Worm (Caenorhabditis elegans) whole organism, young adult: ENCODE measurements around the gene Y51A2D.8.

ENCODE experiments used
- F49E8.2 ChIP-seq: sonication (generic microtip); optimal IDR thresholded peaks from 3 replicates; lab custom pipeline; 2017; ENCODE audit warnings: missing genetic modification characterization, mild to moderate bottlenecking, missing compliant biosample characterization, antibody characterized with exemption, moderate library complexity; ENCODE audit not compliant: insufficient read depth
- ama-1 ChIP-seq, 3 experiments: fragments of 150-350 bp in 1 of 3; sonication (generic microtip) in 2 of 3; optimal IDR thresholded peaks; 2 replicates each; lab custom pipeline; 2014 to 2018; ENCODE audit warnings: missing biosample characterization in 2 of 3, missing genetic modification characterization in 2 of 3, missing genetic modification reagents in 2 of 3
- athp-1 ChIP-seq: sonication (generic microtip); optimal IDR thresholded peaks from 2 replicates; lab custom pipeline; 2017; ENCODE audit warnings: mild to moderate bottlenecking, missing genetic modification characterization, missing compliant biosample characterization
- ceh-27 ChIP-seq: fragments of 200-800 bp; sonication (Bioruptor generic); optimal IDR thresholded peaks from 2 replicates; lab custom pipeline; 2018; ENCODE audit warnings: mild to moderate bottlenecking, missing genetic modification characterization, moderate library complexity, missing compliant biosample characterization
- efl-1 ChIP-seq: fragments of 150-350 bp; optimal IDR thresholded peaks from 2 replicates; lab custom pipeline; 2014; ENCODE audit warnings: missing biosample characterization, missing genetic modification reagents, missing genetic modification characterization
- hlh-26 ChIP-seq: fragments of 200-800 bp; sonication (Bioruptor generic); conservative IDR thresholded peaks from 2 replicates; pipeline ENCODE4 v1.3.6; 2022; ENCODE audit warnings: missing genetic modification reagents, missing genetic modification characterization, missing compliant biosample characterization
- hsf-1 ChIP-seq: fragments of 200-800 bp; sonication (Bioruptor generic); IDR thresholded peaks from 2 replicates; pipeline ENCODE4 v1.3.6; 2022; ENCODE audit warnings: missing genetic modification reagents, missing genetic modification characterization, missing compliant biosample characterization
- madf-6 ChIP-seq: fragments of 200-800 bp; sonication (Bioruptor generic); IDR thresholded peaks from 2 replicates; pipeline ENCODE4 v1.3.6; 2022; ENCODE audit warnings: missing genetic modification reagents, missing genetic modification characterization, missing compliant biosample characterization
- mes-4 ChIP-seq: sonication (generic microtip); optimal IDR thresholded peaks from 2 replicates; lab custom pipeline; 2016; ENCODE audit warnings: missing genotype, missing genetic modification characterization, missing compliant biosample characterization
- nfya-2 ChIP-seq: fragments of 200-800 bp; sonication (Bioruptor generic); IDR thresholded peaks from 2 replicates; pipeline ENCODE4 v1.3.6; 2022; ENCODE audit warnings: missing genetic modification reagents, missing genetic modification characterization, missing compliant biosample characterization
- nhr-80 ChIP-seq: sonication (generic microtip); optimal IDR thresholded peaks from 2 replicates; lab custom pipeline; 2016; ENCODE audit warnings: missing genetic modification characterization, missing compliant biosample characterization
- snpc-1.3 ChIP-seq: sonication (generic microtip); optimal IDR thresholded peaks from 2 replicates; lab custom pipeline; 2017; ENCODE audit warnings: missing genetic modification characterization, mild to moderate bottlenecking, missing compliant biosample characterization, antibody characterized with exemption, moderate library complexity, missing genotype, missing genetic modification reagents; ENCODE audit not compliant: insufficient read depth
- xnd-1 ChIP-seq: sonication (generic microtip); optimal IDR thresholded peaks from 2 replicates; lab custom pipeline; 2016; ENCODE audit warnings: missing genotype, missing genetic modification reagents, missing genetic modification characterization, missing compliant biosample characterization

- TF ChIP-seq efl-1 (GFP tag; lab: Kevin White, UChicago) (no peak), mes-4 (tag; lab: Kevin White, UChicago) (no peak), athp-1 (tag; lab: Kevin White, UChicago) (no peak), madf-6 (GFP tag; lab: Robert Waterston, UW) (no peak), snpc-1.3 (no peak), ceh-27 (GFP tag; lab: Kevin White, UChicago) (no peak), ama-1 (optimal IDR thresholded peaks at IDR 0.05; lab: Kevin White, UChicago) (no peak), ama-1 (GFP tag; optimal IDR thresholded peaks at IDR 0.05; lab: Kevin White, UChicago) (no peak), hlh-26 (GFP tag; lab: Robert Waterston, UW) (no peak), nhr-80 (no peak), hsf-1 (GFP tag; lab: Robert Waterston, UW) (no peak), F49E8.2 (no peak), xnd-1 (no peak), nfya-2 (GFP tag; lab: Robert Waterston, UW) (no peak)
Measured at ce11 chrV:18564786-18565185, 11.1 kb upstream of the Y51A2D.8 start, which contains the start of gene srg-34.
